Fruit fly (Drosophila melanogaster): ENCODE measurements around the gene CG18789.

dm6 chr2L:11989210-11989609 is 6.0 kb downstream of the CG18789 start:
- TF ChIP-seq Jra (GFP tag; optimal IDR thresholded peaks at IDR 0.05), result no peak
- no peak for TF ChIP-seq Abd-B (GFP tag; optimal IDR thresholded peaks at IDR 0.05)
- TF ChIP-seq rgr (GFP tag; optimal IDR thresholded peaks at IDR 0.05), result no peak
- no peak for TF ChIP-seq br (GFP tag; optimal IDR thresholded peaks at IDR 0.05)
- no peak for TF ChIP-seq h (GFP tag; optimal IDR thresholded peaks at IDR 0.05)
- no peak for TF ChIP-seq psq (GFP tag; optimal IDR thresholded peaks at IDR 0.05)
- no peak for TF ChIP-seq dmrt93B (GFP tag; optimal IDR thresholded peaks at IDR 0.05)
- TF ChIP-seq Hr83 (GFP tag; optimal IDR thresholded peaks at IDR 0.05; ENCODE audit: poor library complexity, severe bottlenecking), result no peak

Measured in whole organism, wandering third instar larva.